Fruit fly (Drosophila melanogaster): Measurements from ENCODE around the gene sty.

sty gene

DNA sequence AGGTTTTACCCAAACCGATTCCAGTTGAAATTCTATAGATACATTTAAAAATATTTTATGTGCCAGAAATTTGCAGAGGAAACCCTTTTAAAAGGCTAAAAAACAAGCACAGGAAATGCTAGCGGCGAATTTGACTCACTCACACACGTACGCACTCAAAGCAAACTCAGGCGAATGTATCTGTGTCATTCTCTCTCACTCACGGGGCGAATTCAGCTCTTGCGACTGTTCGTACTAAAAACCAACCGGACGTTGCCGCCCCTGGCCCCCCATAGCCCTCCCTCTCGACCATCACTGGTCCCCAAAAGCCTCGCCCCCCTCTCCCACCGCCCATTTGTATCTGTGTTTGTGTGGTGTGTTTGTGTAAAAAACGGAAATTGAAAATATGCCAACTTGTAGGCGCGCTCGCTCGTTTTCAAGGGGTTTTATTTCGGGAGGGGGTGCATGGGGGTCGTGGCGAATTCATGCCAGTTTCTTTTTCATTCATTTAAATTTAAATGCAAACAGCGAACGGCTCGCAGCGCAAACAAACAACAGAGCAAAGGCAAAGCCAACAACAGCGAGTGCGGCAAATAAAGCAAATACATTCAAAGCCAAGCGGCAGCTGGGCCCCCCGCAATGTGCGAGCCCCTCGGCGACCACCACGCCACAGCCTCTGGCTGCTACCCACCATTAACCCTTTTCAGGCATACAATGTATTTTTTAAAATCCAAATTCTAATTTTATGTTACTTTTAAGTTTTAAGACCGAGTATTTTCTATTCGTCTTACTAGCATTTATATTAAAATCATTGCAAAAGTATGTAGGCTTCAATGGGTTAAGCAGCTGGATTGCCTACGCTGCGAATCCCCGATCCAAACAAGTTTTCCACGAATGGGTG, 6.3 kb downstream of the sty start (continued):
- TF ChIP-seq pnt (GFP tag; optimal IDR thresholded peaks at IDR 0.05) (peak; percentile 42), CG1832 (GFP tag; optimal IDR thresholded peaks at IDR 0.05) (no peak), Atf3 (GFP tag; optimal IDR thresholded peaks at IDR 0.05) (peak; percentile 33), Lhr (GFP tag; optimal IDR thresholded peaks at IDR 0.05) (peak; percentile 24), h (optimal IDR thresholded peaks at IDR 0.05) (no peak), CG4282 (GFP tag; optimal IDR thresholded peaks at IDR 0.05) (peak; percentile 30), CG4617 (GFP tag; optimal IDR thresholded peaks at IDR 0.05; ENCODE audit: borderline replicate concordance) (no peak), zen2 (GFP tag; IDR thresholded peaks at IDR 0.05; ENCODE audit: partially characterized antibody) (0 out of 3 replicates have a peak, but pooled peaks have one; percentile 12), CG8944 (GFP tag; optimal IDR thresholded peaks at IDR 0.05) (peak; percentile 30), CG18619 (GFP tag; optimal IDR thresholded peaks at IDR 0.05) (peak; percentile 74), kni (GFP tag; optimal IDR thresholded peaks at IDR 0.05) (peak; percentile 94), Hr3 (GFP tag; optimal IDR thresholded peaks at IDR 0.05) (peak; percentile 36), CG6854 (GFP tag; optimal IDR thresholded peaks at IDR 0.05) (peak; percentile 69), CG18476 (GFP tag; optimal IDR thresholded peaks at IDR 0.05) (peak; percentile 77), CG12744 (GFP tag; optimal IDR thresholded peaks at IDR 0.05) (peak; percentile 1), chm (GFP tag; IDR thresholded peaks at IDR 0.05) (peak; percentile 70), emc (GFP tag; optimal IDR thresholded peaks at IDR 0.05) (peak; percentile 43), CG14441 (GFP tag; IDR thresholded peaks at IDR 0.05) (peak; percentile 89), CG17568 (GFP tag; optimal IDR thresholded peaks at IDR 0.05) (peak; percentile 28), disco-r (GFP tag; optimal IDR thresholded peaks at IDR 0.05) (no peak), CG10654 (GFP tag; optimal IDR thresholded peaks at IDR 0.05) (peak; percentile 26), Dek (tag; optimal IDR thresholded peaks at IDR 0.05) (peak; percentile 49), Stat92E (GFP tag; optimal IDR thresholded peaks at IDR 0.05) (no peak), gro (GFP tag; optimal IDR thresholded peaks at IDR 0.05) (peak; percentile 80), lab (GFP tag; optimal IDR thresholded peaks at IDR 0.05) (peak; percentile 87), slbo (GFP tag; IDR thresholded peaks at IDR 0.05) (peak; percentile 87), luna (GFP tag; optimal IDR thresholded peaks at IDR 0.05) (peak; percentile 5), HLH4C (GFP tag; IDR thresholded peaks at IDR 0.05; ENCODE audit: partially characterized antibody) (0 out of 3 replicates have a peak, but pooled peaks have one; percentile 13), YL-1 (GFP tag; optimal IDR thresholded peaks at IDR 0.05) (peak; percentile 23), ewg (GFP tag; optimal IDR thresholded peaks at IDR 0.05) (peak; percentile 19), NK7.1 (GFP tag; optimal IDR thresholded peaks at IDR 0.05) (peak; percentile 2), Hsf (GFP tag; optimal IDR thresholded peaks at IDR 0.05) (peak; percentile 51), MESR4 (GFP tag; optimal IDR thresholded peaks at IDR 0.05) (no peak), jigr1 (GFP tag; IDR thresholded peaks at IDR 0.05) (peak; percentile 42; the same call in 1 of the 3 replicates), zfh2 (GFP tag; optimal IDR thresholded peaks at IDR 0.05) (peak; percentile 68), CG13624 (GFP tag; optimal IDR thresholded peaks at IDR 0.05) (peak; percentile 75), abd-A (tag; optimal IDR thresholded peaks at IDR 0.05) (peak; percentile 99), HHEX (GFP tag; optimal IDR thresholded peaks at IDR 0.05) (peak; percentile 76), CG10274 (GFP tag; optimal IDR thresholded peaks at IDR 0.05) (peak; percentile 41), CG12769 (tag; optimal IDR thresholded peaks at IDR 0.05) (peak; percentile 96), so (GFP tag; IDR thresholded peaks at IDR 0.05) (peak; percentile 83), Myb (GFP tag; optimal IDR thresholded peaks at IDR 0.05) (no peak), Mes4 (GFP tag; optimal IDR thresholded peaks at IDR 0.05) (peak; percentile 50), NFAT (GFP tag; IDR thresholded peaks at IDR 0.05) (peak; percentile 80), Adf1 (GFP tag; IDR thresholded peaks at IDR 0.05) (peak; percentile 88), CG13123 (GFP tag; optimal IDR thresholded peaks at IDR 0.05) (peak; percentile 0), lbe (GFP tag; optimal IDR thresholded peaks at IDR 0.05) (no peak), schlank (tag; optimal IDR thresholded peaks at IDR 0.05) (peak; percentile 44)
